Fruit fly (Drosophila melanogaster): ENCODE results near the gene CG8578.

The CG8578 gene

dm6 chrX:15811666-15812614 is 32.3 kb upstream of the CG8578 start (continued):
- TF ChIP-seq PHDP (tag; optimal IDR thresholded peaks at IDR 0.05) = no peak
- TF ChIP-seq phol (tag; optimal IDR thresholded peaks at IDR 0.05) = no peak
- TF ChIP-seq Gug (GFP tag; IDR thresholded peaks at IDR 0.05) = no peak
- TF ChIP-seq gce (GFP tag; IDR thresholded peaks at IDR 0.05) = no peak
- no peak for TF ChIP-seq Chrac-16 (GFP tag; optimal IDR thresholded peaks at IDR 0.05)
- no peak for TF ChIP-seq hth (optimal IDR thresholded peaks at IDR 0.05)
- peak; percentile 62; the same call in 1 of the 2 replicates for TF ChIP-seq CG32532 (GFP tag; IDR thresholded peaks at IDR 0.05)
- TF ChIP-seq dpn (GFP tag; optimal IDR thresholded peaks at IDR 0.05) = no peak
- TF ChIP-seq vfl (GFP tag; optimal IDR thresholded peaks at IDR 0.05) = no peak
- no peak for TF ChIP-seq CG14965 (GFP tag; optimal IDR thresholded peaks at IDR 0.05; ENCODE audit: borderline replicate concordance)
- TF ChIP-seq CG17912 (GFP tag; optimal IDR thresholded peaks at IDR 0.05) = no peak
- no peak for TF ChIP-seq al (GFP tag; IDR thresholded peaks at IDR 0.05)
- TF ChIP-seq aop (GFP tag; IDR thresholded peaks at IDR 0.05) = no peak
- TF ChIP-seq Oaz (GFP tag; IDR thresholded peaks at IDR 0.05) = no peak
- no peak for TF ChIP-seq CG6683 (GFP tag; optimal IDR thresholded peaks at IDR 0.05)
- peak; percentile 7 for TF ChIP-seq sens (GFP tag)
- TF ChIP-seq dmrt11E (tag; optimal IDR thresholded peaks at IDR 0.05) = no peak
- no peak for TF ChIP-seq CG2202 (tag; optimal IDR thresholded peaks at IDR 0.05)
- TF ChIP-seq CG10979 (tag; optimal IDR thresholded peaks at IDR 0.05) = no peak
- no peak for TF ChIP-seq Ravus (GFP tag; IDR thresholded peaks at IDR 0.05)
- TF ChIP-seq ase (GFP tag; IDR thresholded peaks at IDR 0.05) = no peak
- no peak for TF ChIP-seq emc (GFP tag; optimal IDR thresholded peaks at IDR 0.05)
- TF ChIP-seq Rx (GFP tag; IDR thresholded peaks at IDR 0.05) = no peak
- peak; percentile 66 for TF ChIP-seq CG10543 (GFP tag; optimal IDR thresholded peaks at IDR 0.05)
- TF ChIP-seq CG7372 (GFP tag; IDR thresholded peaks at IDR 0.05) = no peak
- no peak for TF ChIP-seq CG11723 (GFP tag; optimal IDR thresholded peaks at IDR 0.05)
- peak; percentile 95 for TF ChIP-seq CG6175 (GFP tag; IDR thresholded peaks at IDR 0.05)
- TF ChIP-seq CG11560 (tag; IDR thresholded peaks at IDR 0.05) = no peak
- TF ChIP-seq CG2129 (GFP tag; IDR thresholded peaks at IDR 0.05; ENCODE audit: partially characterized antibody) = 0 out of 2 replicates have a peak, but pooled peaks have one; percentile 13
- no peak for TF ChIP-seq CG9609 (GFP tag; optimal IDR thresholded peaks at IDR 0.05)
- TF ChIP-seq CG3281 (GFP tag; optimal IDR thresholded peaks at IDR 0.05) = no peak
- no peak; the same call in 1 of the 2 replicates for TF ChIP-seq Drgx (GFP tag; IDR thresholded peaks at IDR 0.05)
- TF ChIP-seq caup (GFP tag; optimal IDR thresholded peaks at IDR 0.05; ENCODE audit: severe bottlenecking) = no peak
- TF ChIP-seq fd102C (GFP tag; optimal IDR thresholded peaks at IDR 0.05) = no peak
- TF ChIP-seq vvl (GFP tag; IDR thresholded peaks at IDR 0.05) = no peak
- TF ChIP-seq CG6791 (GFP tag; IDR thresholded peaks at IDR 0.05; ENCODE audit: partially characterized antibody) = no peak
- TF ChIP-seq CG12299 (tag; optimal IDR thresholded peaks at IDR 0.05) = no peak
- TF ChIP-seq HmgZ (tag; optimal IDR thresholded peaks at IDR 0.05) = no peak
- no peak for TF ChIP-seq CG13123 (GFP tag; optimal IDR thresholded peaks at IDR 0.05)
- peak; percentile 4; the same call in 1 of the 2 replicates for TF ChIP-seq Atf6 (GFP tag; IDR thresholded peaks at IDR 0.05)
- TF ChIP-seq Dll (GFP tag; IDR thresholded peaks at IDR 0.05; ENCODE audit: partially characterized antibody) = no peak; the same call in 3 of the 4 replicates
- no peak for TF ChIP-seq tx (GFP tag; optimal IDR thresholded peaks at IDR 0.05)
- no peak for TF ChIP-seq Ada2b (GFP tag; IDR thresholded peaks at IDR 0.05)
- no peak for TF ChIP-seq CG1024 (GFP tag; IDR thresholded peaks at IDR 0.05)
- no peak for TF ChIP-seq CG15269 (tag; optimal IDR thresholded peaks at IDR 0.05)
- no peak for TF ChIP-seq fd64A (GFP tag; optimal IDR thresholded peaks at IDR 0.05)
- TF ChIP-seq dmrt99B (tag; optimal IDR thresholded peaks at IDR 0.05) = no peak
- TF ChIP-seq CG11085 (GFP tag; IDR thresholded peaks at IDR 0.05) = no peak
- peak; percentile 99 for TF ChIP-seq cg (GFP tag; optimal IDR thresholded peaks at IDR 0.05)

Data from whole organism, embryonic.